Fruit fly (Drosophila melanogaster): ENCODE measurements around the gene CG10375.

The CG10375 gene

dm6 chr3R:23780757-23781156 is 13.2 kb downstream of the CG10375 start:
- TF ChIP-seq CG34422 (GFP tag; IDR thresholded peaks at IDR 0.05), result peak; percentile 67; the same call in 2 of the 3 replicates
- TF ChIP-seq bigmax (GFP tag; optimal IDR thresholded peaks at IDR 0.05), result peak; percentile 85
- peak; percentile 55 for TF ChIP-seq Med (GFP tag)
- TF ChIP-seq Lim3 (GFP tag; IDR thresholded peaks at IDR 0.05), result no peak

- peak; percentile 86 for TF ChIP-seq ewg (GFP tag; optimal IDR thresholded peaks at IDR 0.05)
- TF ChIP-seq Sin3A (optimal IDR thresholded peaks at IDR 0.05), result peak; percentile 100
- TF ChIP-seq Sry-δ (GFP tag; optimal IDR thresholded peaks at IDR 0.05), result peak; percentile 78
- TF ChIP-seq Pdp1 (GFP tag; optimal IDR thresholded peaks at IDR 0.05), result peak; percentile 90 to 94
- peak; percentile 19 for TF ChIP-seq tap (tag; optimal IDR thresholded peaks at IDR 0.05)
- TF ChIP-seq pfk (GFP tag; optimal IDR thresholded peaks at IDR 0.05), result peak; percentile 57
- TF ChIP-seq Poxn (GFP tag; IDR thresholded peaks at IDR 0.05), result peak; percentile 44; the same call in 1 of the 2 replicates
- TF ChIP-seq CG8924 (tag; optimal IDR thresholded peaks at IDR 0.05), result peak; percentile 83
- TF ChIP-seq dysf (GFP tag; IDR thresholded peaks at IDR 0.05), result peak; percentile 89
- TF ChIP-seq CG34422 (GFP tag; IDR thresholded peaks at IDR 0.05), result peak; percentile 86
- peak; percentile 78 for TF ChIP-seq ara (GFP tag; IDR thresholded peaks at IDR 0.05)
- TF ChIP-seq Hsf (GFP tag; optimal IDR thresholded peaks at IDR 0.05), result peak; percentile 94
- peak; percentile 47 for TF ChIP-seq CTCF (GFP tag; optimal IDR thresholded peaks at IDR 0.05)
- peak; percentile 43 for TF ChIP-seq cwo (GFP tag; optimal IDR thresholded peaks at IDR 0.05)
- peak; percentile 8 for TF ChIP-seq ash1 (GFP tag; optimal IDR thresholded peaks at IDR 0.05)
- TF ChIP-seq CG18011 (GFP tag; optimal IDR thresholded peaks at IDR 0.05), result peak; percentile 39
- peak; percentile 89 for TF ChIP-seq Ets97D (GFP tag; optimal IDR thresholded peaks at IDR 0.05)
- TF ChIP-seq CG16815 (GFP tag; optimal IDR thresholded peaks at IDR 0.05), result peak; percentile 87
- TF ChIP-seq CG2199 (GFP tag; IDR thresholded peaks at IDR 0.05), result no peak; the same call in 2 of the 3 replicates
- no peak for TF ChIP-seq lov (optimal IDR thresholded peaks at IDR 0.05)
- TF ChIP-seq lov (GFP tag; IDR thresholded peaks at IDR 0.05), result 0 out of 3 replicates have a peak, but pooled peaks have one; percentile 66
- peak; percentile 19 for TF ChIP-seq Hand (GFP tag; optimal IDR thresholded peaks at IDR 0.05)
- TF ChIP-seq ftz-f1 (GFP tag; optimal IDR thresholded peaks at IDR 0.05), result peak; percentile 30
- peak; percentile 91 for TF ChIP-seq Ptx1 (GFP tag; IDR thresholded peaks at IDR 0.05)
- TF ChIP-seq CG6765 (GFP tag; optimal IDR thresholded peaks at IDR 0.05), result peak; percentile 61
- TF ChIP-seq CG14860 (GFP tag; IDR thresholded peaks at IDR 0.05; ENCODE audit: partially characterized antibody), result no peak
- TF ChIP-seq ro (GFP tag; IDR thresholded peaks at IDR 0.05), result no peak
- TF ChIP-seq CG3838 (GFP tag; optimal IDR thresholded peaks at IDR 0.05), result peak; percentile 69
- TF ChIP-seq Stat92E (GFP tag; optimal IDR thresholded peaks at IDR 0.05), result peak in 1 of 3 experiments; percentile 70
- peak; percentile 85 for TF ChIP-seq CG10366 (GFP tag; IDR thresholded peaks at IDR 0.05)
- TF ChIP-seq Ravus (GFP tag; IDR thresholded peaks at IDR 0.05), result peak; percentile 20; the same call in 1 of the 2 replicates
- peak; percentile 27 for TF ChIP-seq CG15011 (GFP tag; optimal IDR thresholded peaks at IDR 0.05)
- peak; percentile 59 for TF ChIP-seq Fer1 (GFP tag; optimal IDR thresholded peaks at IDR 0.05)
- TF ChIP-seq E2f1 (GFP tag; IDR thresholded peaks at IDR 0.05), result peak; percentile 88
- no peak for TF ChIP-seq inv (GFP tag; IDR thresholded peaks at IDR 0.05; ENCODE audit: partially characterized antibody)
- peak; percentile 85 for TF ChIP-seq CG17186 (GFP tag; optimal IDR thresholded peaks at IDR 0.05)
- TF ChIP-seq slp2 (GFP tag; optimal IDR thresholded peaks at IDR 0.05), result peak; percentile 90
- peak; percentile 63 for TF ChIP-seq CG2116 (GFP tag; optimal IDR thresholded peaks at IDR 0.05)
- no peak for TF ChIP-seq CG43689 (GFP tag; IDR thresholded peaks at IDR 0.05)
- peak in 1 of 2 experiments; percentile 3 for TF ChIP-seq Eip74EF (GFP tag; optimal IDR thresholded peaks at IDR 0.05)
- peak; percentile 84 for TF ChIP-seq zen (tag; optimal IDR thresholded peaks at IDR 0.05)
- TF ChIP-seq Gsc (GFP tag; IDR thresholded peaks at IDR 0.05), result peak; percentile 62; the same call in 1 of the 2 replicates
- TF ChIP-seq dpn (GFP tag; optimal IDR thresholded peaks at IDR 0.05), result peak; percentile 90 to 95
- TF ChIP-seq NC2β (GFP tag; optimal IDR thresholded peaks at IDR 0.05), result peak; percentile 82
- peak; percentile 73; the same call in 1 of the 2 replicates for TF ChIP-seq danr (GFP tag; IDR thresholded peaks at IDR 0.05)
- TF ChIP-seq CG11560 (tag; IDR thresholded peaks at IDR 0.05), result peak; percentile 81
These were observed 14.0 kb downstream of the CG10375 start, which contains the start of the genes Nup98-96 and mbc for dm6 chr3R:23781466-23781935. Gene Nup98-96 (minus strand): TSS chr3R:23781621. Gene mbc (plus strand): TSS chr3R:23781765.

Measured in whole organism, embryonic.